Fruit fly (Drosophila melanogaster): Measurements from ENCODE around the gene app.

The app gene

DNA sequence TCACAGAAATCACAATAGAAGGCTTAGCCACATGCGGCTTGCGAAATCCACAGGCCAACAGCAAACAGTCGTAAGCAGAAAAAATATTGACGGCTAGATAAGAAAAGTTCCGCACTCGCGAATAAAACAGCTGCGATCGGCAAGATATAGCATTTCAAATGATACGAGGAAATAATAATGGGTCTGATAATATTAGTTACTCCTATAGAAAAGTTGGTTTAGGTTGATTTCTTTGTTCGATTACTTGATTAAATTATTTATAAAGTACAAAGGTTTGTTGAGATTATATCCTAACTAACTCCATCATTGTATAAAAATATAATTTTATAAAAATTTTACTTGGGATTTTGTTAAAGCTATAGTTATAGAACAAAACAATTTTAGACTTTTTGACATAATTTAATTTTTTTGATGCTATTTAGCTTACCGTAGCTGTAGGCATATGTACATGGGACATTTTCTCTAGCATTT is 9.0 kb upstream of the app start (continued):
- TF ChIP-seq Oli (tag; optimal IDR thresholded peaks at IDR 0.05) (peak; percentile 2), Xrp1 (GFP tag; IDR thresholded peaks at IDR 0.05) (peak; percentile 36), CG3281 (GFP tag; optimal IDR thresholded peaks at IDR 0.05) (peak; percentile 39), CG10147 (GFP tag; optimal IDR thresholded peaks at IDR 0.05) (peak; percentile 35), dmrt99B (tag; optimal IDR thresholded peaks at IDR 0.05) (peak; percentile 46), gce (GFP tag; IDR thresholded peaks at IDR 0.05) (no peak), sqz (GFP tag; optimal IDR thresholded peaks at IDR 0.05) (peak; percentile 8), oc (tag; optimal IDR thresholded peaks at IDR 0.05) (no peak), Ptx1 (GFP tag; IDR thresholded peaks at IDR 0.05) (0 out of 2 replicates have a peak, but pooled peaks have one; percentile 12), CG9437 (GFP tag; optimal IDR thresholded peaks at IDR 0.05) (peak; percentile 23), CG12391 (tag; optimal IDR thresholded peaks at IDR 0.05) (peak; percentile 56), CG10267 (tag; optimal IDR thresholded peaks at IDR 0.05) (peak; percentile 38), CG11695 (GFP tag; IDR thresholded peaks at IDR 0.05) (0 out of 3 replicates have a peak, but pooled peaks have one; percentile 27), D19A (tag; optimal IDR thresholded peaks at IDR 0.05) (peak; percentile 36), CG9727 (GFP tag; optimal IDR thresholded peaks at IDR 0.05) (peak; percentile 6), Kr (GFP tag; optimal IDR thresholded peaks at IDR 0.05) (no peak), Hr51 (GFP tag; optimal IDR thresholded peaks at IDR 0.05) (peak in 1 of 2 experiments; percentile 51), CG31441 (GFP tag; IDR thresholded peaks at IDR 0.05) (peak; percentile 47), sens (GFP tag) (peak; percentile 38), CG7839 (tag; optimal IDR thresholded peaks at IDR 0.05) (peak; percentile 47), Eip74EF (GFP tag; optimal IDR thresholded peaks at IDR 0.05) (peak in 1 of 2 experiments; percentile 8), Blimp-1 (GFP tag; optimal IDR thresholded peaks at IDR 0.05) (peak; percentile 17), CG12659 (GFP tag; optimal IDR thresholded peaks at IDR 0.05) (peak; percentile 31), sug (tag; optimal IDR thresholded peaks at IDR 0.05) (peak; percentile 29), CG2712 (tag; optimal IDR thresholded peaks at IDR 0.05) (peak; percentile 58), CG2120 (GFP tag; optimal IDR thresholded peaks at IDR 0.05) (peak; percentile 24), psq (GFP tag; optimal IDR thresholded peaks at IDR 0.05) (no peak), CG18599 (GFP tag; optimal IDR thresholded peaks at IDR 0.05) (peak; percentile 47), lab (GFP tag; optimal IDR thresholded peaks at IDR 0.05) (peak; percentile 17), sr (GFP tag; IDR thresholded peaks at IDR 0.05) (no peak), CG2875 (GFP tag; optimal IDR thresholded peaks at IDR 0.05) (no peak), Meics (GFP tag; optimal IDR thresholded peaks at IDR 0.05) (peak; percentile 39), Sox102F (GFP tag; optimal IDR thresholded peaks at IDR 0.05) (peak; percentile 42), CG2678 (tag; optimal IDR thresholded peaks at IDR 0.05) (peak; percentile 70), unpg (GFP tag; optimal IDR thresholded peaks at IDR 0.05) (peak; percentile 26), CG18262 (tag; optimal IDR thresholded peaks at IDR 0.05) (peak; percentile 63), fd96Cb (tag; optimal IDR thresholded peaks at IDR 0.05) (peak; percentile 27), CG17361 (GFP tag; IDR thresholded peaks at IDR 0.05) (peak; percentile 54; the same call in 2 of the 3 replicates), bsh (GFP tag; optimal IDR thresholded peaks at IDR 0.05) (peak; percentile 16 to 21), CG13424 (tag; optimal IDR thresholded peaks at IDR 0.05) (peak; percentile 9), dati (GFP tag; IDR thresholded peaks at IDR 0.05) (no peak), Hey (tag; optimal IDR thresholded peaks at IDR 0.05) (no peak), CG15269 (tag; optimal IDR thresholded peaks at IDR 0.05) (peak; percentile 51), Vsx1 (GFP tag; optimal IDR thresholded peaks at IDR 0.05) (peak; percentile 22), gfzf (GFP tag; optimal IDR thresholded peaks at IDR 0.05) (no peak), HLH3B (GFP tag; IDR thresholded peaks at IDR 0.05) (0 out of 2 replicates have a peak, but pooled peaks have one; percentile 7), CG5180 (GFP tag; optimal IDR thresholded peaks at IDR 0.05) (no peak), Six4 (GFP tag; optimal IDR thresholded peaks at IDR 0.05) (no peak)

Measured in whole organism, embryonic.